Fruit fly (Drosophila melanogaster): Measurements from ENCODE around the gene Inx2.
A peak's percentile ranks its signal among the peaks of the same experiment; 100 is the strongest.

Gene Inx2

dm6 chrX:7004101-7004700 lies 5.7 kb downstream of the Inx2 start (continued):
- TF ChIP-seq trem (tag; optimal IDR thresholded peaks at IDR 0.05) (peak; percentile 74), CG8944 (GFP tag; optimal IDR thresholded peaks at IDR 0.05) (peak; percentile 86), Taf1 (GFP tag; IDR thresholded peaks at IDR 0.05) (no peak), CG18619 (GFP tag; optimal IDR thresholded peaks at IDR 0.05) (peak; percentile 82), zen (tag; optimal IDR thresholded peaks at IDR 0.05) (peak; percentile 74), grau (tag; optimal IDR thresholded peaks at IDR 0.05) (peak; percentile 55), odd (GFP tag; optimal IDR thresholded peaks at IDR 0.05) (peak; percentile 90), Bdp1 (GFP tag; optimal IDR thresholded peaks at IDR 0.05) (peak; percentile 85), vvl (GFP tag; IDR thresholded peaks at IDR 0.05) (peak; percentile 79), Nf-YC (tag; optimal IDR thresholded peaks at IDR 0.05) (peak; percentile 22), CG10366 (GFP tag; IDR thresholded peaks at IDR 0.05) (peak; percentile 47; the same call in 1 of the 2 replicates), Elba2 (GFP tag; optimal IDR thresholded peaks at IDR 0.05) (no peak), lab (GFP tag; optimal IDR thresholded peaks at IDR 0.05) (peak; percentile 88), jing (GFP tag; optimal IDR thresholded peaks at IDR 0.05) (peak; percentile 56), CG11560 (tag; IDR thresholded peaks at IDR 0.05) (no peak), CG2120 (GFP tag; optimal IDR thresholded peaks at IDR 0.05) (peak; percentile 46), Kr (GFP tag; optimal IDR thresholded peaks at IDR 0.05) (peak; percentile 99), CG10565 (GFP tag; optimal IDR thresholded peaks at IDR 0.05) (peak; percentile 44), GATAe (GFP tag; conservative IDR thresholded peaks at IDR 0.05) (no peak), CG42726 (GFP tag; IDR thresholded peaks at IDR 0.05; ENCODE audit: partially characterized antibody) (no peak), twi (tag; optimal IDR thresholded peaks at IDR 0.05) (peak; percentile 79), crp (GFP tag; optimal IDR thresholded peaks at IDR 0.05) (peak in 1 of 2 experiments; percentile 46), Ets97D (GFP tag; optimal IDR thresholded peaks at IDR 0.05) (peak; percentile 25), CG30431 (GFP tag; optimal IDR thresholded peaks at IDR 0.05) (peak; percentile 66), CG32532 (GFP tag; IDR thresholded peaks at IDR 0.05) (peak; percentile 48; the same call in 1 of the 2 replicates), CG4282 (GFP tag; optimal IDR thresholded peaks at IDR 0.05) (peak; percentile 54), NC2β (GFP tag; optimal IDR thresholded peaks at IDR 0.05) (peak; percentile 94), cato (GFP tag; optimal IDR thresholded peaks at IDR 0.05; ENCODE audit: borderline replicate concordance) (peak; percentile 51), Asciz (GFP tag; optimal IDR thresholded peaks at IDR 0.05) (peak; percentile 94), CG14860 (GFP tag; IDR thresholded peaks at IDR 0.05; ENCODE audit: partially characterized antibody) (no peak), D (optimal IDR thresholded peaks at IDR 0.05) (no peak), D (GFP tag; optimal IDR thresholded peaks at IDR 0.05) (peak; percentile 91), Hr78 (GFP tag; optimal IDR thresholded peaks at IDR 0.05) (peak in 1 of 2 experiments; percentile 74), emc (GFP tag; optimal IDR thresholded peaks at IDR 0.05) (peak; percentile 20), CG3281 (GFP tag; optimal IDR thresholded peaks at IDR 0.05) (peak; percentile 70), CG6254 (GFP tag; optimal IDR thresholded peaks at IDR 0.05) (peak; percentile 83), CG7786 (GFP tag; optimal IDR thresholded peaks at IDR 0.05) (peak; percentile 73), crol (GFP tag; IDR thresholded peaks at IDR 0.05) (no peak), pho (GFP tag; optimal IDR thresholded peaks at IDR 0.05) (peak; percentile 63), PHDP (tag; optimal IDR thresholded peaks at IDR 0.05) (peak; percentile 78), ro (GFP tag; IDR thresholded peaks at IDR 0.05) (no peak), disco-r (GFP tag; optimal IDR thresholded peaks at IDR 0.05) (peak; percentile 81), Six4 (GFP tag; optimal IDR thresholded peaks at IDR 0.05) (peak; percentile 90), CG7987 (GFP tag; optimal IDR thresholded peaks at IDR 0.05) (peak; percentile 84), az2 (GFP tag; optimal IDR thresholded peaks at IDR 0.05) (peak; percentile 42)
